Fruit fly (Drosophila melanogaster) whole organism, pupa: ENCODE data around the gene CG34057.

Experiments used
- CG32121 ChIP-seq: fragments of 200-800 bp; sonication (Bioruptor generic); IDR thresholded peaks from 2 replicates; pipeline ENCODE4 v1.3.6; 2022; ENCODE audit warnings: missing biosample characterization, missing genetic modification characterization
- EcR ChIP-seq: fragments of 200-800 bp; sonication (Bioruptor generic); optimal IDR thresholded peaks from 3 replicates; lab custom pipeline; 2019; ENCODE audit warnings: missing biosample characterization, missing genetic modification characterization, mild to moderate bottlenecking, moderate library complexity, missing genetic modification reagents

DNA sequence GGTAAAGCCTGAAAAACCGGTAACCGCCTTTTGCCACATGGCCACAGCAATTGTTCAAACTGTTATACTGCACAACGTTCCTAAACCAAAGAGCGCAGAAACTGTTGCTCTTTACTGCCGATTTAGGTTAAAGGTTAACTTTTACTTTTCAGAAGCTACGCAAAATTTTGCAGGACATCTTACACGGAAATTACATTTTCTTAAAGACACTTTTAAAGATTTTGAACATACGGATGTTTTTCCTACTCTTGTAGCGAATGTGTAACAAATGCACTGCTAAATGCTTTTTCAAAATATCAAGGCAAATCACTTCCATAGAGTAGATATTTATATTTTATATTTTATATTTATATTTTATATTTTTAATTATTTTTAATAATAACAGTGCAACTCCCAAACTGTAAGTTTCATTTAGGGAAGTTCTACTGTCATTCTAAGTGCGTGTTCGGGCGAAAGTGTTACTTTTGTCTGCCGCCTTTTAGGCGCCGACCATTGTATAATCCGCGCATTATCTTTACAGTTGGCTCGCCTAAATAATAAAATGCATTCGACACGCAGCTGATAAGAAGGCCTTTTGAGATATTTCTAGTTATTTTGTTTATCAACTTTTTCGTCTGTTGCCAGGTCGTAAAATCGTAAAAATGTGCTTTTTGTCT is 14.8 kb upstream of the CG34057 start:
- TF ChIP-seq CG32121 (no peak), EcR (GFP tag; lab: Kevin White, UChicago) (no peak)
